Fruit fly (Drosophila melanogaster) whole organism, wandering third instar larva: ENCODE measurements around the gene CG9297.
A peak's percentile ranks its signal among the peaks of the same experiment; 100 is the strongest.

Source experiments
- Abd-B ChIP-seq: fragments of >200 bp; optimal IDR thresholded peaks from 2 replicates; lab custom pipeline; 2017; ENCODE audit warnings: missing biosample characterization, missing genetic modification characterization
- CG32264 ChIP-seq: fragments of 200-800 bp; sonication (Bioruptor generic); optimal IDR thresholded peaks from 2 replicates; lab custom pipeline; 2016; ENCODE audit warnings: missing biosample characterization, missing genetic modification characterization
- CG9705 ChIP-seq: fragments of 200-800 bp; sonication (Bioruptor generic); optimal IDR thresholded peaks from 2 replicates; lab custom pipeline; 2018; ENCODE audit warnings: missing biosample characterization, mild to moderate bottlenecking, missing genetic modification characterization
- CrebA ChIP-seq: fragments of 200-800 bp; sonication (Bioruptor generic); optimal IDR thresholded peaks from 2 replicates; lab custom pipeline; 2016; ENCODE audit warnings: missing biosample characterization, mild to moderate bottlenecking, missing genetic modification characterization, borderline replicate concordance
- Dfd ChIP-seq: fragments of >200 bp; optimal IDR thresholded peaks from 2 replicates; lab custom pipeline; 2017; ENCODE audit warnings: missing biosample characterization, missing genetic modification characterization
- Dif ChIP-seq: fragments of 200-275, 200-300 bp; sonication (Bioruptor generic); optimal IDR thresholded peaks from 2 replicates; lab custom pipeline; 2018; ENCODE audit warnings: missing biosample characterization, missing genetic modification characterization; ENCODE audit not compliant: partially characterized antibody
- GATAd ChIP-seq: sonication (Bioruptor generic); optimal IDR thresholded peaks from 2 replicates; lab custom pipeline; 2016; ENCODE audit warnings: missing biosample characterization, missing genetic modification characterization
- HLH106 ChIP-seq: fragments of 200-800 bp; optimal IDR thresholded peaks from 3 replicates; lab custom pipeline; 2019; ENCODE audit warnings: missing biosample characterization, mild to moderate bottlenecking, missing genetic modification characterization, moderate library complexity
- Hnf4 ChIP-seq: fragments of 200-800 bp; sonication (Bioruptor generic); optimal IDR thresholded peaks from 2 replicates; lab custom pipeline; 2016; ENCODE audit warnings: missing biosample characterization, mild to moderate bottlenecking, missing genetic modification characterization
- Hr78 ChIP-seq: fragments of >200 bp; optimal IDR thresholded peaks from 2 replicates; lab custom pipeline; 2017; ENCODE audit warnings: missing biosample characterization, missing genetic modification characterization
- Hr83 ChIP-seq: fragments of 200-300 bp; sonication (Bioruptor generic); optimal IDR thresholded peaks from 2 replicates; lab custom pipeline; 2016; ENCODE audit warnings: missing biosample characterization, mild to moderate bottlenecking, missing genetic modification characterization, moderate library complexity; ENCODE audit not compliant: poor library complexity, severe bottlenecking
- Jra ChIP-seq: sonication (Bioruptor generic); optimal IDR thresholded peaks from 2 replicates; lab custom pipeline; 2016; ENCODE audit warnings: missing biosample characterization, missing genetic modification characterization
- Mio ChIP-seq: sonication (Bioruptor generic); optimal IDR thresholded peaks from 2 replicates; lab custom pipeline; 2016; ENCODE audit warnings: missing biosample characterization, missing genetic modification characterization
- Myc ChIP-seq: fragments of >200 bp; optimal IDR thresholded peaks from 2 replicates; lab custom pipeline; 2017
- N ChIP-seq: fragments of >200 bp; optimal IDR thresholded peaks from 2 replicates; lab custom pipeline; 2018; ENCODE audit warnings: missing biosample characterization, missing external identifiers, missing genetic modification characterization
- OdsH ChIP-seq: fragments of 200-800 bp; sonication (Bioruptor generic); optimal IDR thresholded peaks from 2 replicates; lab custom pipeline; 2016; ENCODE audit warnings: missing biosample characterization, mild to moderate bottlenecking, missing genetic modification characterization
- Rel ChIP-seq, 2 experiments: fragments of 200-800 bp; sonication (Bioruptor generic) in 1 of 2; optimal IDR thresholded peaks; 2 replicates in 1 of 2; 3 replicates in 1 of 2; lab custom pipeline; 2016 to 2019; ENCODE audit warnings: mild to moderate bottlenecking in 2 of 2, missing biosample characterization in 2 of 2, missing genetic modification characterization in 2 of 2, moderate library complexity in 1 of 2
- Sp1 ChIP-seq: fragments of 200-800 bp; sonication (Bioruptor generic); optimal IDR thresholded peaks from 3 replicates; lab custom pipeline; 2019; ENCODE audit warnings: missing biosample characterization, mild to moderate bottlenecking, missing genetic modification characterization, moderate library complexity
- Vsx2 ChIP-seq: fragments of 200-300, 225-300 bp; sonication (Bioruptor generic); optimal IDR thresholded peaks from 2 replicates; lab custom pipeline; 2018; ENCODE audit warnings: missing biosample characterization, missing genetic modification characterization; ENCODE audit not compliant: partially characterized antibody
- br ChIP-seq: fragments of 200-800 bp; sonication (Bioruptor generic); optimal IDR thresholded peaks from 2 replicates; lab custom pipeline; 2016; ENCODE audit warnings: missing biosample characterization, missing genetic modification characterization
- brk ChIP-seq: fragments of 200-800 bp; sonication (Bioruptor generic); optimal IDR thresholded peaks from 2 replicates; lab custom pipeline; 2016; ENCODE audit warnings: missing biosample characterization, mild to moderate bottlenecking, missing genetic modification characterization
- dl ChIP-seq, 2 experiments: fragments of 175-275, 200-275 bp in 1 of 2; fragments of 200-275 bp in 1 of 2; sonication (Bioruptor generic); optimal IDR thresholded peaks; lab custom pipeline; 2018; ENCODE audit warnings: mild to moderate bottlenecking in 2 of 2, missing biosample characterization in 2 of 2, missing genetic modification characterization in 2 of 2, moderate library complexity in 2 of 2; ENCODE audit not compliant: partially characterized antibody in 2 of 2, insufficient read depth in 1 of 2
- dmrt93B ChIP-seq: fragments of 200-800 bp; sonication (Bioruptor generic); optimal IDR thresholded peaks from 2 replicates; lab custom pipeline; 2018; ENCODE audit warnings: missing biosample characterization, mild to moderate bottlenecking, missing genetic modification characterization
- dsf ChIP-seq: sonication (Bioruptor generic); optimal IDR thresholded peaks from 2 replicates; lab custom pipeline; 2016; ENCODE audit warnings: missing biosample characterization, missing genetic modification characterization, borderline replicate concordance
- ey ChIP-seq: fragments of 200-800 bp; sonication (Bioruptor generic); optimal IDR thresholded peaks from 2 replicates; lab custom pipeline; 2016; ENCODE audit warnings: missing biosample characterization, missing genetic modification characterization
- foxo ChIP-seq, 2 experiments: fragments of 200-800 bp; sonication (Bioruptor generic); optimal IDR thresholded peaks; 2 replicates in 1 of 2; 3 replicates in 1 of 2; lab custom pipeline; 2016 to 2017; ENCODE audit warnings: missing biosample characterization in 2 of 2, missing genetic modification characterization in 2 of 2
- fru ChIP-seq: fragments of 200-800 bp; sonication (Bioruptor generic); optimal IDR thresholded peaks from 3 replicates; lab custom pipeline; 2016; ENCODE audit warnings: missing biosample characterization, mild to moderate bottlenecking, missing genetic modification characterization
- h ChIP-seq: fragments of 200-800 bp; sonication (Bioruptor generic); optimal IDR thresholded peaks from 3 replicates; lab custom pipeline; 2016; ENCODE audit warnings: missing biosample characterization, mild to moderate bottlenecking, missing genetic modification characterization
- jim ChIP-seq: fragments of 175-275, 200-325 bp; sonication (Bioruptor generic); optimal IDR thresholded peaks from 2 replicates; lab custom pipeline; 2016; ENCODE audit warnings: missing biosample characterization, mild to moderate bottlenecking, missing genetic modification characterization
- lola ChIP-seq: fragments of >200 bp; optimal IDR thresholded peaks from 2 replicates; lab custom pipeline; 2017; ENCODE audit warnings: missing biosample characterization, missing genetic modification characterization
- pan ChIP-seq: fragments of >200 bp; optimal IDR thresholded peaks from 2 replicates; lab custom pipeline; 2017
- psq ChIP-seq: fragments of 200-800 bp; sonication (Bioruptor generic); optimal IDR thresholded peaks from 3 replicates; lab custom pipeline; 2017; ENCODE audit warnings: missing biosample characterization, mild to moderate bottlenecking, missing genetic modification characterization, moderate library complexity
- rgr ChIP-seq: fragments of 200-800 bp; sonication (Bioruptor generic); optimal IDR thresholded peaks from 3 replicates; lab custom pipeline; 2016; ENCODE audit warnings: missing biosample characterization, mild to moderate bottlenecking, missing genetic modification characterization
- sage ChIP-seq: fragments of 200-800 bp; sonication (Bioruptor generic); optimal IDR thresholded peaks from 2 replicates; lab custom pipeline; 2016; ENCODE audit warnings: missing biosample characterization, mild to moderate bottlenecking, missing genetic modification characterization
- sv ChIP-seq: fragments of 200-800 bp; sonication (Bioruptor generic); optimal IDR thresholded peaks from 3 replicates; lab custom pipeline; 2016; ENCODE audit warnings: missing biosample characterization, missing genetic modification characterization
- tai ChIP-seq: sonication (Bioruptor generic); optimal IDR thresholded peaks from 2 replicates; lab custom pipeline; 2016; ENCODE audit warnings: missing biosample characterization, missing genetic modification characterization
- usp ChIP-seq: fragments of >200 bp; optimal IDR thresholded peaks from 2 replicates; lab custom pipeline; 2017; ENCODE audit warnings: missing biosample characterization, missing genetic modification characterization
- woc ChIP-seq: sonication (Bioruptor generic); optimal IDR thresholded peaks from 2 replicates; lab custom pipeline; 2016; ENCODE audit warnings: missing biosample characterization, mild to moderate bottlenecking, missing genetic modification characterization

Gene CG9297

DNA sequence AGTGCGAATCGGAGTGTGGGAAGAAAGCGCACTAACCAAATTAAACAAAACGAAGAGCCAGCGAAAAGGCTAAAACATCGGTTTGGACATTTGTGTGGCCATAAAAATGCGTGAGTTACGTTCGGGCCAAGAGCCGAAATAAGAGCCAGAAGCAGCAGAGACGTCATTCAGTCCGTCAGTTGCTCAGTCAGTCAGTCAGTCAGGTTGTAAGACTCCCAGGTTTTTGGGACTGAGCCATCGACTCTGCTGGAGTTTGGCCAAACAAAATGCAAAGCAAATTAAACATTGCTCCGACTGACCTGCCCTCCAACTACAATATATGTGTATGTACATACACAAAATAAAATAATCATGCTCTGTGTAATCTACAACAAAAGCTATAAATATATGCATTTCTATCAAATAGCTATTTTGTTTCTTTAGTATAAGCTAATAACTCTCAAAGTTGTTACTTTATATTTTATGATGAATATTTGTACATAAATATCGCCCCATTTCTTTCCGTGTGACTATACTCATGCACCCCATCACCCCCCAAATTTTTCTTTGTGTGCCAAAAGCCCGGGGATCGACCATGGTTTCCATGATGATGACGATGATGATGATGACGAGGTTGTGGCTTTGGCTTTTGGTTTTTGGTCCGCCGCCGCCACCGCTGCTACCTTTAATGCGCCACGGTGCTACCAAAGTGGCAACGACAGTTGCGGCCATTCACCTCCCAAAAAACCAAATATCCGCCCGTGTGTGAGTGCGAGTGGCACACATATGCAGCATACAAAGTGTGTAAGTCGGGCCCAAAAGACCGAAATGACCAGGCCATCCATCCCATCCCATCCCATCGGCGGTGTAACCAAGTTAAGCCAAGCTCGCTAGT is 22.0 kb downstream of the CG9297 start (continued):
- TF ChIP-seq Dif (GFP tag; lab: Kevin White, UChicago) (no peak), rgr (peak; percentile 23), jim (GFP tag; lab: Kevin White, UChicago) (no peak), CG32264 (GFP tag; lab: Kevin White, UChicago) (no peak), foxo (GFP tag; optimal IDR thresholded peaks at IDR 0.05; lab: Kevin White, UChicago) (peak in 1 of 2 experiments; percentile 76), Myc (no peak), lola (no peak), Abd-B (GFP tag; lab: Kevin White, UChicago) (no peak), brk (GFP tag; lab: Kevin White, UChicago) (no peak)

DNA sequence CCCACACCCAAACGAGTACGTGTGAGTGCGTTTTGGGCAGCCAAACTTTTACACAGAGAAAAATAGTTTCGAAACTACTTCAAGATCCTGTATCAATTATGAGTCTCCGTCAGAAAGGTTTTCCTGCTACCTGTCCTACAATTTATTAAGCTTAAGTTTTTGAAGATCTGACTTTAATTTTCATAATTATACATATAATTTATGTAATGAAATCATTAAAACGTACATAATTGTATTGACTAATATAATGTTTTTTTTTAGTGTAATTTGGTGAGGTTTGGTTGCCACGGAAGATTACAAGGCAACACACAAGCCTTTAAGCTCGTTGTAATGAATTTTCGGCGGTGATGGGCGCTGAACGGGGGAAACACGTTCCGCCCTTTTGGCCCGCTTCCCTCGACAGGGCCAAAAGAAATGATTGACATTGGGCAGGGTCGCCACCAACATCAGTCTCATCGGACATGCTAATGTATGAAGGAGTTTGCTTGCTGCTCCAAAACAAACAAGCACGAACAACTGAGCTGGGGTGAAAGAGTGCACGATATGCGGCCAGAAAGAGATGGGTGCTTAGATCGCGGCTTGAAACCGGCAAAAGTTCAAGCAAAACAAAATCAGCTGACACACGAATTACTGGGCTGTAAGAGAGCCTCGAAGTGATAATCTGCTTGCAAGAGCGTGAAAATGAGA is 22.8 kb downstream of the CG9297 start:
- TF ChIP-seq dsf (GFP tag; lab: Kevin White, UChicago) (no peak), sage (GFP tag; lab: Kevin White, UChicago) (no peak), HLH106 (tag; lab: Kevin White, UChicago) (peak; percentile 68), br (no peak), Jra (GFP tag; lab: Kevin White, UChicago) (no peak), usp (GFP tag; lab: Kevin White, UChicago) (no peak), tai (GFP tag; lab: Kevin White, UChicago) (no peak), Mio (GFP tag; lab: Kevin White, UChicago) (no peak), sv (GFP tag; lab: Kevin White, UChicago) (no peak), GATAd (GFP tag; lab: Kevin White, UChicago) (no peak), fru (GFP tag; lab: Kevin White, UChicago) (peak; percentile 30), CrebA (GFP tag; lab: Kevin White, UChicago) (no peak), Rel (GFP tag; optimal IDR thresholded peaks at IDR 0.05; lab: Kevin White, UChicago) (no peak), Rel (tag; optimal IDR thresholded peaks at IDR 0.05; lab: Kevin White, UChicago) (no peak), Hnf4 (GFP tag; lab: Kevin White, UChicago) (no peak), Hr78 (GFP tag; lab: Kevin White, UChicago) (no peak), ey (GFP tag; lab: Kevin White, UChicago) (no peak), OdsH (GFP tag; lab: Kevin White, UChicago) (no peak), jim (GFP tag; lab: Kevin White, UChicago) (no peak), Dif (GFP tag; lab: Kevin White, UChicago) (peak; percentile 25), Vsx2 (GFP tag; lab: Kevin White, UChicago) (no peak), rgr (no peak), Sp1 (GFP tag; lab: Kevin White, UChicago) (peak; percentile 71), pan (lab: Kevin White, UChicago) (no peak), lola (no peak), Myc (no peak), CG9705 (peak; percentile 19), N (GFP tag; lab: Kevin White, UChicago) (no peak), Dfd (no peak), h (peak; percentile 28), foxo (GFP tag; optimal IDR thresholded peaks at IDR 0.05; lab: Kevin White, UChicago) (peak in 1 of 2 experiments; percentile 69), dl (GFP tag; optimal IDR thresholded peaks at IDR 0.05; lab: Kevin White, UChicago; ENCODE audit: insufficient read depth in 1 of 2, partially characterized antibody in 2 of 2) (no peak), Abd-B (GFP tag; lab: Kevin White, UChicago) (no peak), CG32264 (GFP tag; lab: Kevin White, UChicago) (no peak), psq (GFP tag; lab: Kevin White, UChicago) (peak; percentile 17), Hr83 (GFP tag; lab: Kevin White, UChicago) (no peak), dmrt93B (GFP tag; lab: Kevin White, UChicago) (peak; percentile 57), woc (GFP tag; lab: Kevin White, UChicago) (no peak), brk (GFP tag; lab: Kevin White, UChicago) (no peak)
